Worm (Caenorhabditis elegans) whole organism, L3 larva: ENCODE results near the gene inx-10.

Experiments
- R02D3.7 ChIP-seq: fragments of 150-350 bp; optimal IDR thresholded peaks from 2 replicates; lab custom pipeline; 2014; ENCODE audit warnings: missing biosample characterization, missing genetic modification characterization
- ZK546.5 ChIP-seq: sonication (generic microtip); optimal IDR thresholded peaks from 2 replicates; lab custom pipeline; 2017; ENCODE audit warnings: missing biosample characterization, missing genetic modification characterization
- aly-2 ChIP-seq: fragments of 150-350 bp; optimal IDR thresholded peaks from 2 replicates; lab custom pipeline; 2014; ENCODE audit warnings: missing biosample characterization, missing genetic modification characterization
- ama-1 ChIP-seq: fragments of 150-350 bp; optimal IDR thresholded peaks from 2 replicates; lab custom pipeline; 2018
- ceh-16 ChIP-seq: sonication (generic microtip); optimal IDR thresholded peaks from 2 replicates; lab custom pipeline; 2017; ENCODE audit warnings: missing biosample characterization, missing genetic modification characterization
- ceh-28 ChIP-seq: fragments of 150-350 bp; optimal IDR thresholded peaks from 2 replicates; lab custom pipeline; 2014; ENCODE audit warnings: missing biosample characterization, missing genetic modification reagents, missing genetic modification characterization
- ceh-82 ChIP-seq: fragments of 150-350 bp; optimal IDR thresholded peaks from 2 replicates; lab custom pipeline; 2014; ENCODE audit warnings: missing biosample characterization, missing genetic modification characterization
- egl-27 ChIP-seq: sonication (generic microtip); optimal IDR thresholded peaks from 4 replicates; lab custom pipeline; 2017; ENCODE audit warnings: missing biosample characterization, missing genetic modification reagents, missing genetic modification characterization
- egl-5 ChIP-seq: fragments of 150-350 bp; optimal IDR thresholded peaks from 2 replicates; lab custom pipeline; 2017; ENCODE audit warnings: missing biosample characterization, missing genetic modification reagents, missing genetic modification characterization, inconsistent platforms
- elt-1 ChIP-seq: fragments of 150-350 bp; optimal IDR thresholded peaks from 2 replicates; lab custom pipeline; 2014; ENCODE audit warnings: missing biosample characterization, missing genetic modification characterization
- elt-2 ChIP-seq: sonication (generic microtip); optimal IDR thresholded peaks from 2 replicates; lab custom pipeline; 2016; ENCODE audit warnings: missing genetic modification reagents, mild to moderate bottlenecking, missing genetic modification characterization, missing compliant biosample characterization
- elt-3 ChIP-seq, 3 experiments: fragments of 150-350 bp in 1 of 3; sonication (generic microtip) in 2 of 3; optimal IDR thresholded peaks; 2 replicates in 2 of 3; 4 replicates in 1 of 3; lab custom pipeline; 2014 to 2017; ENCODE audit warnings: missing biosample characterization in 3 of 3, missing genetic modification characterization in 3 of 3
- eor-1 ChIP-seq, 2 experiments: fragments of 150-350 bp; optimal IDR thresholded peaks; 2 replicates each; lab custom pipeline; 2014 to 2018; ENCODE audit warnings: missing biosample characterization in 2 of 2, missing genetic modification characterization in 2 of 2
- fkh-10 ChIP-seq: sonication (generic microtip); optimal IDR thresholded peaks from 2 replicates; lab custom pipeline; 2017; ENCODE audit warnings: missing biosample characterization, missing genetic modification reagents, missing genetic modification characterization
- fkh-2 ChIP-seq: fragments of 150-350 bp; optimal IDR thresholded peaks from 2 replicates; lab custom pipeline; 2014; ENCODE audit warnings: missing biosample characterization, missing genetic modification reagents, missing genetic modification characterization
- fos-1 ChIP-seq: fragments of 150-350 bp; optimal IDR thresholded peaks from 2 replicates; lab custom pipeline; 2014; ENCODE audit warnings: missing biosample characterization, missing genetic modification characterization
- hmg-11 ChIP-seq: sonication (generic microtip); optimal IDR thresholded peaks from 2 replicates; lab custom pipeline; 2016; ENCODE audit warnings: missing genetic modification characterization, missing compliant biosample characterization
- jun-1 ChIP-seq: fragments of 150-350 bp; optimal IDR thresholded peaks from 2 replicates; lab custom pipeline; 2014; ENCODE audit warnings: missing biosample characterization, missing genetic modification reagents, missing genetic modification characterization
- lin-15B ChIP-seq: fragments of 150-350 bp; optimal IDR thresholded peaks from 2 replicates; lab custom pipeline; 2014; ENCODE audit warnings: missing biosample characterization, missing genetic modification characterization
- lin-39 ChIP-seq: fragments of 150-350 bp; optimal IDR thresholded peaks from 2 replicates; lab custom pipeline; 2018; ENCODE audit warnings: missing biosample characterization, missing genetic modification reagents, missing genetic modification characterization
- lsy-12 ChIP-seq: sonication (generic microtip); optimal IDR thresholded peaks from 2 replicates; lab custom pipeline; 2016; ENCODE audit warnings: mild to moderate bottlenecking, missing genetic modification characterization, missing compliant biosample characterization
- mdl-1 ChIP-seq: fragments of 150-350 bp; optimal IDR thresholded peaks from 2 replicates; lab custom pipeline; 2014; ENCODE audit warnings: missing biosample characterization, missing genetic modification characterization
- mml-1 ChIP-seq: fragments of 150-350 bp; sonication (generic microtip); optimal IDR thresholded peaks from 3 replicates; lab custom pipeline; 2014; ENCODE audit warnings: missing biosample characterization, missing genetic modification characterization
- nfya-1 ChIP-seq: sonication (generic microtip); optimal IDR thresholded peaks from 2 replicates; lab custom pipeline; 2017; ENCODE audit warnings: missing genetic modification characterization, mild to moderate bottlenecking, missing compliant biosample characterization, antibody characterized with exemption, moderate library complexity; ENCODE audit not compliant: insufficient read depth
- nhr-11 ChIP-seq: fragments of 150-350 bp; optimal IDR thresholded peaks from 2 replicates; lab custom pipeline; 2014; ENCODE audit warnings: missing biosample characterization, missing genetic modification characterization
- nhr-12 ChIP-seq: fragments of 150-350 bp; optimal IDR thresholded peaks from 2 replicates; lab custom pipeline; 2014; ENCODE audit warnings: missing biosample characterization, missing genetic modification characterization
- nhr-23 ChIP-seq: fragments of 150-350 bp; optimal IDR thresholded peaks from 2 replicates; lab custom pipeline; 2014; ENCODE audit warnings: missing biosample characterization, missing genetic modification reagents, missing genetic modification characterization
- nhr-237 ChIP-seq: fragments of 150-350 bp; optimal IDR thresholded peaks from 2 replicates; lab custom pipeline; 2014; ENCODE audit warnings: missing biosample characterization, missing genetic modification characterization
- nhr-25 ChIP-seq: sonication (generic microtip); optimal IDR thresholded peaks from 2 replicates; lab custom pipeline; 2017; ENCODE audit warnings: missing biosample characterization, missing genetic modification characterization
- nhr-28 ChIP-seq: fragments of 150-350 bp; optimal IDR thresholded peaks from 2 replicates; lab custom pipeline; 2014; ENCODE audit warnings: missing biosample characterization, missing genetic modification characterization
- nhr-43 ChIP-seq: sonication (generic microtip); optimal IDR thresholded peaks from 2 replicates; lab custom pipeline; 2016; ENCODE audit warnings: mild to moderate bottlenecking, missing genetic modification characterization, missing compliant biosample characterization; ENCODE audit not compliant: poor library complexity, severe bottlenecking
- nhr-67 ChIP-seq: fragments of 150-350 bp; optimal IDR thresholded peaks from 2 replicates; lab custom pipeline; 2014; ENCODE audit warnings: missing biosample characterization, missing genetic modification characterization
- nhr-77 ChIP-seq: fragments of 150-350 bp; optimal IDR thresholded peaks from 2 replicates; lab custom pipeline; 2014; ENCODE audit warnings: missing biosample characterization, missing genetic modification characterization
- pha-4 ChIP-seq: fragments of 150-350 bp; optimal IDR thresholded peaks from 2 replicates; lab custom pipeline; 2014; ENCODE audit warnings: missing biosample characterization, missing genetic modification reagents, missing genetic modification characterization
- pqm-1 ChIP-seq: fragments of 150-350 bp; optimal IDR thresholded peaks from 2 replicates; lab custom pipeline; 2017; ENCODE audit warnings: missing biosample characterization, missing genetic modification characterization, inconsistent platforms
- sea-2 ChIP-seq: fragments of 150-350 bp; sonication (generic microtip); optimal IDR thresholded peaks from 4 replicates; lab custom pipeline; 2014; ENCODE audit warnings: missing biosample characterization, missing genetic modification reagents, missing genetic modification characterization
- skn-1 ChIP-seq: fragments of 150-350 bp; optimal IDR thresholded peaks from 2 replicates; lab custom pipeline; 2014; ENCODE audit warnings: missing biosample characterization, missing genetic modification characterization
- snpc-4 ChIP-seq: fragments of 150-350 bp; optimal IDR thresholded peaks from 2 replicates; lab custom pipeline; 2014; ENCODE audit warnings: missing biosample characterization, missing genetic modification characterization
- tbx-2 ChIP-seq: sonication (generic microtip); optimal IDR thresholded peaks from 2 replicates; lab custom pipeline; 2016; ENCODE audit warnings: mild to moderate bottlenecking, missing genetic modification characterization, missing compliant biosample characterization
- unc-39 ChIP-seq: sonication (generic microtip); optimal IDR thresholded peaks from 4 replicates; lab custom pipeline; 2017; ENCODE audit warnings: missing biosample characterization, missing genetic modification characterization
- unc-62 ChIP-seq: fragments of 150-350 bp; sonication (generic microtip); optimal IDR thresholded peaks from 4 replicates; lab custom pipeline; 2014; ENCODE audit warnings: missing biosample characterization, missing genetic modification reagents, missing genetic modification characterization
- zag-1 ChIP-seq: fragments of 150-350 bp; optimal IDR thresholded peaks from 2 replicates; lab custom pipeline; 2014; ENCODE audit warnings: missing biosample characterization, missing genetic modification characterization
- ztf-11 ChIP-seq: fragments of 150-350 bp; optimal IDR thresholded peaks from 2 replicates; lab custom pipeline; 2014; ENCODE audit warnings: missing biosample characterization, missing genetic modification characterization
- ztf-4 ChIP-seq: fragments of 150-350 bp; optimal IDR thresholded peaks from 2 replicates; lab custom pipeline; 2014; ENCODE audit warnings: missing biosample characterization, missing genetic modification characterization

Gene inx-10

ce11 chrV:9243171-9243996 is 36.1 kb upstream of the inx-10 start, which contains the start of gene glo-4:
Gene glo-4, minus strand, starts transcription at chrV:9243221.
- TF ChIP-seq hmg-11 (tag; lab: Kevin White, UChicago) (peak; percentile 60), fkh-2 (tag; lab: Kevin White, UChicago) (no peak), ztf-11 (tag; lab: Kevin White, UChicago) (no peak), nhr-23 (tag; lab: Kevin White, UChicago) (peak; percentile 88), tbx-2 (tag; lab: Kevin White, UChicago) (peak; percentile 59), eor-1 (tag; optimal IDR thresholded peaks at IDR 0.05; lab: Kevin White, UChicago) (no peak), nhr-43 (tag; lab: Kevin White, UChicago) (peak; percentile 51), nhr-11 (no peak), nhr-12 (tag; lab: Kevin White, UChicago) (no peak), elt-3 (tag; optimal IDR thresholded peaks at IDR 0.05; lab: Kevin White, UChicago) (no peak), lin-39 (tag; lab: Kevin White, UChicago) (peak; percentile 14), pha-4 (peak; percentile 70), ama-1 (no peak), lin-15B (tag; lab: Kevin White, UChicago) (peak; percentile 73), sea-2 (no peak), R02D3.7 (tag; lab: Kevin White, UChicago) (peak; percentile 11), fos-1 (tag; lab: Kevin White, UChicago) (no peak), egl-5 (tag; lab: Kevin White, UChicago) (peak; percentile 76), egl-27 (no peak), elt-1 (no peak), nhr-77 (no peak), unc-62 (GFP tag; lab: Kevin White, UChicago) (no peak), zag-1 (tag; lab: Kevin White, UChicago) (no peak), pqm-1 (tag; lab: Kevin White, UChicago) (peak; percentile 28), ztf-4 (tag; lab: Kevin White, UChicago) (no peak), fkh-10 (GFP tag; lab: Kevin White, UChicago) (peak; percentile 85), lsy-12 (tag; lab: Kevin White, UChicago) (peak; percentile 28), snpc-4 (tag; lab: Kevin White, UChicago) (no peak), elt-2 (tag; lab: Kevin White, UChicago) (peak; percentile 78), ceh-16 (tag; lab: Kevin White, UChicago) (no peak), unc-39 (no peak), jun-1 (tag; lab: Kevin White, UChicago) (no peak), mml-1 (no peak), nhr-25 (tag; lab: Kevin White, UChicago) (peak; percentile 65), mdl-1 (tag; lab: Kevin White, UChicago) (no peak), aly-2 (tag; lab: Kevin White, UChicago) (no peak), ceh-82 (tag; lab: Kevin White, UChicago) (no peak), ceh-28 (tag; lab: Kevin White, UChicago) (peak; percentile 55), nfya-1 (tag; lab: Kevin White, UChicago) (peak; percentile 79), nhr-237 (tag; lab: Kevin White, UChicago) (no peak)

- TF ChIP-seq ztf-4 (tag; lab: Kevin White, UChicago) (no peak), tbx-2 (tag; lab: Kevin White, UChicago) (no peak), egl-27 (no peak), nhr-25 (tag; lab: Kevin White, UChicago) (no peak), nhr-28 (no peak), fkh-2 (tag; lab: Kevin White, UChicago) (no peak), ZK546.5 (tag; lab: Kevin White, UChicago) (no peak), nhr-11 (no peak), nhr-67 (tag; lab: Kevin White, UChicago) (no peak), hmg-11 (tag; lab: Kevin White, UChicago) (no peak), skn-1 (tag; lab: Kevin White, UChicago) (no peak), ama-1 (no peak), fos-1 (tag; lab: Kevin White, UChicago) (no peak), elt-2 (tag; lab: Kevin White, UChicago) (no peak), sea-2 (no peak)
Measured at ce11 chrV:9232296-9232695, 25.0 kb upstream of the inx-10 start, which contains the start of gene F07C3.3. Gene F07C3.3, minus strand, starts transcription at chrV:9232396.
